Worm (Caenorhabditis elegans): ENCODE results near the gene npp-18.

DNA sequence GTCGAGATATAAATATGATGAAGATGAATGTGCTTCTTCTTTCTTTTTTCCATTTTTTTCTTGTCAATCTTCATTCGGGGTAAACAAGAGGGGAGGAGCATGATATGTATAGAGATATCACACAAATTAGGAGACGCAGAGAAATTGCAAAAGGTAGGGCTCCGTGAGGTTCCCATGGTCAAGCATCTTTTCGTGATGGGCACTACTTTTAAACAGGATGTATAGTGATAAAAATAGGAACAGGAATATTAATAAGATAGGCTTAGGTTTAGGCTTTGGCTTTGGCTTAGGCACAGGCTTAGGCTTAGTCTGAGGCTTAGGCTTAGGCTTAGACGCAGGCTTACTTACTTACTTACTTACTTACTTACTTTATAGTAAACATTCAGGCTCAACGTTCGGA lies 28.1 kb downstream of the npp-18 start, which contains the start of gene F53A2.1:
- TF ChIP-seq lin-39 (tag; optimal IDR thresholded peaks at IDR 0.05) (no peak), zag-1 (tag; optimal IDR thresholded peaks at IDR 0.05) (no peak), ztf-4 (tag; optimal IDR thresholded peaks at IDR 0.05) (no peak), ztf-11 (tag; optimal IDR thresholded peaks at IDR 0.05) (no peak), lin-13 (GFP tag; optimal IDR thresholded peaks at IDR 0.05) (no peak), nhr-21 (tag; optimal IDR thresholded peaks at IDR 0.05) (no peak), nhr-12 (tag; optimal IDR thresholded peaks at IDR 0.05) (no peak), ceh-16 (tag; optimal IDR thresholded peaks at IDR 0.05) (no peak), unc-62 (GFP tag; optimal IDR thresholded peaks at IDR 0.05) (no peak), lin-11 (tag; optimal IDR thresholded peaks at IDR 0.05) (no peak)

Measured in whole organism, L2 larva.